Worm (Caenorhabditis elegans): ENCODE data around the gene degt-1.

DNA sequence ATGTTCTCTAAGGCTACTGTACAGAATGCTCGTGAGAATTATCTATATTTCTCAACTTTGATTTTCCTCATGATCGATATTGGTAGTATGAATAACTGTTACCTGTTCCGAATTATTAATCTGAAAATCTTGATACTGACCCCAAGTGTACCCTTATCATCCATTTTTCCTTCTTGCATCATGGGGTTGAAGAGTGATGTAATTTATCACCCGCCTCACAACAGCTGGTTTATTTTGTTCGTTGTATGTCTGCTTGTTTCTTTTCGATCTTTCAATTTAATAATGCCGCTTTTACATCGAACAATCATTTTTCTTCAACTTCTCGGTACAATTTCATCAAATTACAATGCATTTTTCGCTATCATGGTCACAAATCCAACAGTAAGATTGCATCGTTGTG is 31.3 kb upstream of the degt-1 start, which contains the start of gene C35A5.6:
- TF ChIP-seq elt-1 (tag; optimal IDR thresholded peaks at IDR 0.05): no peak
- TF ChIP-seq elt-3 (tag; optimal IDR thresholded peaks at IDR 0.05): no peak
- no peak for TF ChIP-seq lin-39 (tag; optimal IDR thresholded peaks at IDR 0.05)
- TF ChIP-seq egl-27 (tag; optimal IDR thresholded peaks at IDR 0.05): no peak
- TF ChIP-seq ama-1 (optimal IDR thresholded peaks at IDR 0.05): no peak
- TF ChIP-seq nhr-76 (tag; optimal IDR thresholded peaks at IDR 0.05): no peak
- TF ChIP-seq ceh-82 (tag; optimal IDR thresholded peaks at IDR 0.05): no peak
- TF ChIP-seq R02D3.7 (tag; optimal IDR thresholded peaks at IDR 0.05): no peak
- no peak for TF ChIP-seq elt-2 (tag; optimal IDR thresholded peaks at IDR 0.05)
